Worm (Caenorhabditis elegans) whole organism, mixed stage, embryonic: ENCODE measurements around the gene sid-1.

Experiments
- ceh-39 ChIP-seq: fragments of 150-350 bp; optimal IDR thresholded peaks from 2 replicates; lab custom pipeline; 2014; ENCODE audit warnings: missing biosample characterization, missing genetic modification characterization
- ceh-43 ChIP-seq: fragments of 200-800 bp; sonication (Bioruptor generic); optimal IDR thresholded peaks from 2 replicates; lab custom pipeline; 2018; ENCODE audit warnings: mild to moderate bottlenecking, missing genetic modification characterization, moderate library complexity, missing compliant biosample characterization
- elt-3 ChIP-seq: fragments of 150-350 bp; optimal IDR thresholded peaks from 2 replicates; lab custom pipeline; 2014; ENCODE audit warnings: missing biosample characterization, missing genetic modification characterization
- snpc-4 ChIP-seq: fragments of 150-350 bp; optimal IDR thresholded peaks from 2 replicates; lab custom pipeline; 2014; ENCODE audit warnings: missing biosample characterization, missing genetic modification characterization

DNA sequence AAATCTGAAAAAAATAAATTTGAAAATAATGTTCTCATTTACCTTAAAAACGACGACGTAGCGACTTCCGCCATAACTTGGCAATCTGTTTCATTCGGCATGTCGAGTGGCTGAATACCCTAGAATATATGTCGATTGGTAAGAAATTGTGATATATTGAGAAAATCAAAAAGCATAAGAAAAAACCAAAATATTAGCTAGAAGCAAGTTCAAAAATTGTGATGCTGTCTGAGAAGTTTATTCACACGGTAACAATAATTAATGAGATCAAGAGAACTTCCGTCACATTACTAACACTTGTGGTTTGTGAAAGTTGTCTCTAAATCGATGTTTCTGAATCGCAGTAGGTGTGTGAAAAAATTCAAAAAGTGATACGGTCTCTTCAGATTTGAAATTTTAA is 17.8 kb upstream of the sid-1 start, which contains the start of gene srab-1:
- TF ChIP-seq snpc-4 (tag; lab: Kevin White, UChicago) (no peak), ceh-43 (GFP tag; lab: Kevin White, UChicago) (no peak), ceh-39 (no peak), elt-3 (tag; lab: Kevin White, UChicago) (no peak)
